Fruit fly (Drosophila melanogaster) whole organism, prepupa: ENCODE measurements around the gene CG8500.
A peak's percentile ranks its signal among the peaks of the same experiment; 100 is the strongest.

Source experiments
- Blimp-1 ChIP-seq: fragments of 200-800 bp; sonication (Bioruptor generic); optimal IDR thresholded peaks from 3 replicates; lab custom pipeline; 2017; ENCODE audit warnings: missing biosample characterization, missing genetic modification characterization, mild to moderate bottlenecking, moderate library complexity, missing genetic modification reagents
- CG11294 ChIP-seq: fragments of 200-800 bp; sonication (Bioruptor generic); IDR thresholded peaks from 2 replicates; pipeline ENCODE4 v1.3.6; 2022; ENCODE audit warnings: missing biosample characterization, missing genetic modification characterization
- CG16779 ChIP-seq: fragments of 200-800 bp; sonication (Bioruptor generic); optimal IDR thresholded peaks from 3 replicates; lab custom pipeline; 2017; ENCODE audit warnings: missing biosample characterization, mild to moderate bottlenecking, missing genetic modification characterization
- CG3032 ChIP-seq: fragments of 200-800 bp; optimal IDR thresholded peaks from 2 replicates; lab custom pipeline; 2019; ENCODE audit warnings: missing biosample characterization, mild to moderate bottlenecking, missing genetic modification characterization, moderate library complexity
- CG8119 ChIP-seq: fragments of 200-800 bp; sonication (Bioruptor generic); IDR thresholded peaks from 3 replicates; pipeline ENCODE4 v1.3.6; 2022; ENCODE audit warnings: missing biosample characterization, missing genetic modification characterization
- CG8319 ChIP-seq: fragments of 200-800 bp; sonication (Bioruptor generic); optimal IDR thresholded peaks from 3 replicates; lab custom pipeline; 2016; ENCODE audit warnings: missing biosample characterization, missing genetic modification characterization
- CG8632 ChIP-seq: fragments of 200-800 bp; sonication (Bioruptor generic); optimal IDR thresholded peaks from 3 replicates; lab custom pipeline; 2016; ENCODE audit warnings: missing biosample characterization, missing genetic modification characterization
- Eip75B ChIP-seq: fragments of 200-800 bp; sonication (Bioruptor generic); optimal IDR thresholded peaks from 3 replicates; lab custom pipeline; 2016; ENCODE audit warnings: missing biosample characterization, missing genetic modification characterization
- Eip78C ChIP-seq: fragments of 200-800 bp; sonication (Bioruptor generic); peaks from one replicate; lab custom pipeline; 2016; ENCODE audit warnings: missing biosample characterization, missing genetic modification characterization
- Ets21C ChIP-seq: fragments of 200-800 bp; sonication (Bioruptor generic); optimal IDR thresholded peaks from 3 replicates; lab custom pipeline; 2016; ENCODE audit warnings: missing biosample characterization, missing genetic modification characterization
- Hr38 ChIP-seq: sonication (Bioruptor generic); optimal IDR thresholded peaks from 2 replicates; lab custom pipeline; 2016; ENCODE audit warnings: missing biosample characterization, missing genetic modification characterization
- Hr39 ChIP-seq: fragments of 200-800 bp; sonication (Bioruptor generic); optimal IDR thresholded peaks from 2 replicates; lab custom pipeline; 2016; ENCODE audit warnings: missing biosample characterization, missing genetic modification characterization
- Met ChIP-seq: fragments of 200-800 bp; sonication (Bioruptor generic); optimal IDR thresholded peaks from 3 replicates; lab custom pipeline; 2016; ENCODE audit warnings: missing biosample characterization, missing genetic modification characterization
- Smox ChIP-seq: fragments of 200-800 bp; sonication (Bioruptor generic); optimal IDR thresholded peaks from 3 replicates; lab custom pipeline; 2016; ENCODE audit warnings: missing biosample characterization, missing genetic modification characterization
- Sox15 ChIP-seq: fragments of 200-800 bp; sonication (Bioruptor generic); optimal IDR thresholded peaks from 3 replicates; lab custom pipeline; 2016; ENCODE audit warnings: missing biosample characterization, missing genetic modification characterization
- achi ChIP-seq: fragments of 200-800 bp; sonication (Bioruptor generic); optimal IDR thresholded peaks from 3 replicates; lab custom pipeline; 2016; ENCODE audit warnings: missing biosample characterization, missing genetic modification characterization
- acj6 ChIP-seq: fragments of 200-800 bp; sonication (Bioruptor generic); optimal IDR thresholded peaks from 3 replicates; lab custom pipeline; 2016; ENCODE audit warnings: missing biosample characterization, missing genetic modification characterization
- dac ChIP-seq: fragments of 200-800 bp; sonication (Bioruptor generic); optimal IDR thresholded peaks from 2 replicates; lab custom pipeline; 2017; ENCODE audit warnings: missing biosample characterization, mild to moderate bottlenecking, missing genetic modification characterization
- dsx ChIP-seq: fragments of 200-800 bp; optimal IDR thresholded peaks from 3 replicates; lab custom pipeline; 2019; ENCODE audit warnings: missing biosample characterization, mild to moderate bottlenecking, missing genetic modification characterization, moderate library complexity; ENCODE audit not compliant: poor library complexity, severe bottlenecking
- eg ChIP-seq: fragments of 200-800 bp; sonication (Bioruptor generic); IDR thresholded peaks from 3 replicates; pipeline ENCODE4 v1.3.6; 2022; ENCODE audit warnings: missing biosample characterization, missing genetic modification characterization
- esn ChIP-seq: fragments of 200-800 bp; sonication (Bioruptor generic); optimal IDR thresholded peaks from 2 replicates; lab custom pipeline; 2016; ENCODE audit warnings: missing biosample characterization, mild to moderate bottlenecking, missing genetic modification characterization, moderate library complexity
- lz ChIP-seq: fragments of 200-800 bp; sonication (Bioruptor generic); optimal IDR thresholded peaks from 3 replicates; lab custom pipeline; 2016; ENCODE audit warnings: missing biosample characterization, missing genetic modification characterization
- net ChIP-seq: fragments of 200-800 bp; sonication (Bioruptor generic); optimal IDR thresholded peaks from 3 replicates; lab custom pipeline; 2016; ENCODE audit warnings: missing biosample characterization, missing genetic modification characterization
- salr ChIP-seq, 2 experiments: fragments of 200-800 bp; sonication (Bioruptor generic); optimal IDR thresholded peaks; 3 replicates each; lab custom pipeline; 2016 to 2018; ENCODE audit warnings: missing biosample characterization in 2 of 2, missing genetic modification characterization in 2 of 2, mild to moderate bottlenecking in 1 of 2
- ss ChIP-seq, 2 experiments: fragments of 200-800 bp; sonication (Bioruptor generic); optimal IDR thresholded peaks; 2 replicates in 1 of 2; 3 replicates in 1 of 2; lab custom pipeline; 2017 to 2018; ENCODE audit warnings: mild to moderate bottlenecking in 2 of 2, missing biosample characterization in 2 of 2, missing genetic modification characterization in 2 of 2, moderate library complexity in 1 of 2
- svp ChIP-seq: fragments of 200-800 bp; sonication (Bioruptor generic); peaks from one replicate; lab custom pipeline; 2016; ENCODE audit warnings: missing biosample characterization, missing genetic modification characterization
- vri ChIP-seq: fragments of 200-800 bp; sonication (Bioruptor generic); optimal IDR thresholded peaks from 3 replicates; lab custom pipeline; 2016; ENCODE audit warnings: missing biosample characterization, mild to moderate bottlenecking, missing genetic modification characterization

The CG8500 gene

dm6 chr3R:9747272-9747874 is 37.1 kb upstream of the CG8500 start, which contains the start of gene CG12948 (continued):
- TF ChIP-seq Eip75B (GFP tag; lab: Kevin White, UChicago) (no peak), CG16779 (tag; lab: Kevin White, UChicago) (no peak), Blimp-1 (peak; percentile 45), vri (no peak), CG11294 (GFP tag; lab: Robert Waterston, UW) (no peak), CG8119 (GFP tag; lab: Robert Waterston, UW) (peak; percentile 48; the same call in 1 of the 3 replicates)
- TF ChIP-seq, all 60 proteins: peak for 14

- TF ChIP-seq svp (GFP tag; lab: Kevin White, UChicago) (no peak), Hr38 (GFP tag; lab: Kevin White, UChicago) (no peak), Ets21C (GFP tag; lab: Kevin White, UChicago) (no peak), dsx (no peak), Hr39 (GFP tag; lab: Kevin White, UChicago) (no peak), achi (GFP tag; lab: Kevin White, UChicago) (no peak), eg (no peak)
Observed at dm6 chr3R:9747875-9747899, 36.8 kb upstream of the CG8500 start, which contains the start of gene PpD3. Gene PpD3, plus strand, starts transcription at chr3R:9747875.

- TF ChIP-seq Ets21C (GFP tag; lab: Kevin White, UChicago) (no peak), acj6 (no peak), Sox15 (GFP tag; lab: Kevin White, UChicago) (no peak), Eip78C (GFP tag; lab: Kevin White, UChicago) (no peak), net (GFP tag; lab: Kevin White, UChicago) (no peak), esn (GFP tag; lab: Kevin White, UChicago) (no peak)
- TF ChIP-seq, all 60 proteins: peak for 0
Observed at dm6 chr3R:9747900-9748663, 36.4 kb upstream of the CG8500 start.

dm6 chr3R:9754487-9754886 is 30.0 kb upstream of the CG8500 start, which contains the start of gene Tti1:
Gene Tti1, minus strand, starts transcription at chr3R:9754686.
- TF ChIP-seq ss (GFP tag; optimal IDR thresholded peaks at IDR 0.05; lab: Kevin White, UChicago), result no peak
- TF ChIP-seq Eip75B (GFP tag; lab: Kevin White, UChicago), result no peak
- no peak for TF ChIP-seq CG8319
- no peak for TF ChIP-seq lz (GFP tag; lab: Kevin White, UChicago)
- TF ChIP-seq svp (GFP tag; lab: Kevin White, UChicago), result no peak
- no peak for TF ChIP-seq CG11294 (GFP tag; lab: Robert Waterston, UW)

dm6 chr3R:9756187-9756586 is 28.3 kb upstream of the CG8500 start, which contains the start of the genes Alg12 and Rpt3R:
Gene Alg12, plus strand, starts transcription at chr3R:9756491.
Gene Rpt3R, minus strand, starts transcription at chr3R:9756510.
- no peak for TF ChIP-seq Eip75B (GFP tag; lab: Kevin White, UChicago)
- no peak for TF ChIP-seq Met
- no peak for TF ChIP-seq lz (GFP tag; lab: Kevin White, UChicago)
- TF ChIP-seq dac (GFP tag; lab: Kevin White, UChicago), result no peak
- no peak for TF ChIP-seq CG8632 (GFP tag; lab: Kevin White, UChicago)
- no peak for TF ChIP-seq vri

- TF ChIP-seq salr (GFP tag; optimal IDR thresholded peaks at IDR 0.05; lab: Kevin White, UChicago) (no peak), Smox (GFP tag; lab: Kevin White, UChicago) (no peak), esn (GFP tag; lab: Kevin White, UChicago) (peak; percentile 34), acj6 (no peak), eg (0 out of 3 replicates have a peak, but pooled peaks have one; percentile 30), CG3032 (tag; lab: Kevin White, UChicago) (peak; percentile 36), achi (GFP tag; lab: Kevin White, UChicago) (no peak), dac (GFP tag; lab: Kevin White, UChicago) (no peak), Hr39 (GFP tag; lab: Kevin White, UChicago) (no peak), CG8119 (GFP tag; lab: Robert Waterston, UW) (0 out of 3 replicates have a peak, but pooled peaks have one; percentile 23), svp (GFP tag; lab: Kevin White, UChicago) (peak; percentile 98), CG8319 (no peak)
Observed at dm6 chr3R:9759360-9760191, 24.9 kb upstream of the CG8500 start, which contains the start of gene Mpi. Gene Mpi, plus strand, starts transcription at chr3R:9759622.
